Worm (Caenorhabditis elegans): Measurements from ENCODE around the gene F46B3.7.

DNA sequence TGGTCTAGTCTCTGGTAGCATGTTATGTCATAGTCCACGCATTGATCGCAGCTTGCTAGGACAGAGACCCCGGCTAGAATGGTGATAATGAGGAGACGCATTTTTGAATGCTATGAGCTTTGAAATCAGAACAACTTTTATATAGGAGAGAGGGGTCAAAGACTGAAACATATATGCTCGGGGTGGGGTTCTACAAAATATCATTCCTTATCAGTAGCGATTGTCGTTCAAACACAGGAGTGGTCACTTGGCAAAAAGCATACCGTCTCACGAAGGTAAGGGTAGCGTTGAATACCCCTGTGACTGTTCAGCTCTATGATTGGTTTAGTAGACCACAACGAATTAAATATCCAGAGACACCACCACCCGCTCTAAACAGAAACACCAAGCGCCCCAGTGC is 21.5 kb downstream of the F46B3.7 start, which contains the start of gene F46B3.1:
- no peak for TF ChIP-seq nhr-2 (tag; optimal IDR thresholded peaks at IDR 0.05)
- TF ChIP-seq nhr-76 (tag; optimal IDR thresholded peaks at IDR 0.05) = no peak
- TF ChIP-seq unc-39 (tag; optimal IDR thresholded peaks at IDR 0.05) = no peak
- no peak for TF ChIP-seq unc-62 (GFP tag; optimal IDR thresholded peaks at IDR 0.05)
- TF ChIP-seq mls-2 (tag; optimal IDR thresholded peaks at IDR 0.05) = no peak

Measured in whole organism, mixed stage, embryonic.